Fruit fly (Drosophila melanogaster) whole organism, embryonic: Measurements from ENCODE around the gene Vm32E.

Experiments used
- ATbp ChIP-seq: fragments of 200-800 bp; sonication (Bioruptor generic); optimal IDR thresholded peaks from 2 replicates; lab custom pipeline; 2017; ENCODE audit warnings: missing biosample characterization, mild to moderate bottlenecking, missing genetic modification characterization, missing genetic modification reagents
- Adf1 ChIP-seq: fragments of 200-800 bp; sonication (Bioruptor generic); IDR thresholded peaks from 2 replicates; pipeline ENCODE4 v1.3.6; 2022; ENCODE audit warnings: missing biosample characterization, missing genetic modification characterization
- CG1024 ChIP-seq: fragments of 200-800 bp; sonication (Bioruptor generic); IDR thresholded peaks from 2 replicates; pipeline ENCODE4 v1.3.6; 2022; ENCODE audit warnings: missing biosample characterization, missing genetic modification characterization
- CG12942 ChIP-seq: fragments of 200-800 bp; sonication (Bioruptor generic); optimal IDR thresholded peaks from 3 replicates; lab custom pipeline; 2016; ENCODE audit warnings: missing biosample characterization, missing genetic modification characterization
- CG13424 ChIP-seq: fragments of 200-800 bp; sonication (Bioruptor generic); optimal IDR thresholded peaks from 2 replicates; lab custom pipeline; 2019; ENCODE audit warnings: missing biosample characterization, mild to moderate bottlenecking, missing genetic modification characterization, moderate library complexity
- CG13775 ChIP-seq: fragments of 200-800 bp; sonication (Bioruptor generic); optimal IDR thresholded peaks from 3 replicates; lab custom pipeline; 2017; ENCODE audit warnings: missing biosample characterization, mild to moderate bottlenecking, missing genetic modification characterization
- CG14860 ChIP-seq: fragments of 200-800 bp; sonication (Bioruptor generic); IDR thresholded peaks from 3 replicates; pipeline ENCODE4 v1.3.6; 2022; ENCODE audit warnings: missing biosample characterization, missing genetic modification characterization; ENCODE audit not compliant: partially characterized antibody
- CG1792 ChIP-seq: fragments of 200-800 bp; sonication (Bioruptor generic); optimal IDR thresholded peaks from 2 replicates; lab custom pipeline; 2016; ENCODE audit warnings: missing biosample characterization, missing genetic modification characterization
- CG18011 ChIP-seq: fragments of 200-800 bp; sonication (Bioruptor generic); optimal IDR thresholded peaks from 2 replicates; lab custom pipeline; 2017; ENCODE audit warnings: missing biosample characterization, missing genetic modification characterization, mild to moderate bottlenecking, moderate library complexity, missing genotype
- CG18262 ChIP-seq: fragments of 200-800 bp; optimal IDR thresholded peaks from 3 replicates; lab custom pipeline; 2019; ENCODE audit warnings: missing biosample characterization, mild to moderate bottlenecking, missing genetic modification characterization, moderate library complexity
- CG18619 ChIP-seq: fragments of 200-800 bp; sonication (Bioruptor generic); optimal IDR thresholded peaks from 3 replicates; lab custom pipeline; 2017; ENCODE audit warnings: missing biosample characterization, mild to moderate bottlenecking, missing genetic modification characterization
- CG2116 ChIP-seq: fragments of 200-800 bp; sonication (Bioruptor generic); optimal IDR thresholded peaks from 3 replicates; lab custom pipeline; 2018; ENCODE audit warnings: missing biosample characterization, mild to moderate bottlenecking, missing genetic modification characterization
- CG2129 ChIP-seq: fragments of 200-800 bp; sonication (Bioruptor generic); IDR thresholded peaks from 2 replicates; pipeline ENCODE4 v1.3.6; 2022; ENCODE audit warnings: missing biosample characterization, missing genetic modification characterization; ENCODE audit not compliant: partially characterized antibody
- CG5245 ChIP-seq: fragments of 200-800 bp; sonication (Bioruptor generic); optimal IDR thresholded peaks from 3 replicates; lab custom pipeline; 2016; ENCODE audit warnings: missing biosample characterization, missing genetic modification characterization
- CG7839 ChIP-seq: fragments of 200-800 bp; sonication (Bioruptor generic); optimal IDR thresholded peaks from 3 replicates; lab custom pipeline; 2018; ENCODE audit warnings: missing biosample characterization, mild to moderate bottlenecking, missing genetic modification characterization, moderate library complexity
- CG7987 ChIP-seq: fragments of 200-800 bp; sonication (Bioruptor generic); optimal IDR thresholded peaks from 2 replicates; lab custom pipeline; 2018; ENCODE audit warnings: missing biosample characterization, mild to moderate bottlenecking, missing genetic modification characterization, moderate library complexity
- Dad ChIP-seq: fragments of 200-800 bp; sonication (Bioruptor generic); optimal IDR thresholded peaks from 3 replicates; lab custom pipeline; 2016; ENCODE audit warnings: missing biosample characterization, missing genetic modification characterization
- Doc2 ChIP-seq: fragments of 200-800 bp; sonication (Bioruptor generic); IDR thresholded peaks from 2 replicates; pipeline ENCODE4 v1.3.6; 2022; ENCODE audit warnings: missing biosample characterization, missing genetic modification characterization
- Dp ChIP-seq: fragments of 200-800 bp; sonication (Bioruptor generic); optimal IDR thresholded peaks from 2 replicates; lab custom pipeline; 2018; ENCODE audit warnings: missing biosample characterization, mild to moderate bottlenecking, missing genetic modification characterization, moderate library complexity
- GATAe ChIP-seq: fragments of 200-800 bp; sonication (Bioruptor generic); conservative IDR thresholded peaks from 2 replicates; pipeline ENCODE4 v1.3.6; 2022; ENCODE audit warnings: missing biosample characterization, missing genetic modification characterization
- Gsc ChIP-seq: fragments of 200-800 bp; sonication (Bioruptor generic); IDR thresholded peaks from 2 replicates; pipeline ENCODE4 v1.3.6; 2022; ENCODE audit warnings: missing biosample characterization, missing genetic modification characterization
- H2.0 ChIP-seq: fragments of 200-800 bp; sonication (Bioruptor generic); IDR thresholded peaks from 2 replicates; pipeline ENCODE4 v1.3.6; 2022; ENCODE audit warnings: missing biosample characterization, missing genetic modification characterization
- HLHmδ ChIP-seq: fragments of 200-800 bp; sonication (Bioruptor generic); optimal IDR thresholded peaks from 2 replicates; lab custom pipeline; 2018; ENCODE audit warnings: missing biosample characterization, mild to moderate bottlenecking, missing genetic modification characterization, moderate library complexity
- Nf-YA ChIP-seq: fragments of 200-800 bp; sonication (Bioruptor generic); IDR thresholded peaks from 2 replicates; pipeline ENCODE4 v1.3.6; 2022; ENCODE audit warnings: missing biosample characterization, missing genetic modification characterization
- Nf-YB ChIP-seq: fragments of 200-800 bp; sonication (Bioruptor generic); optimal IDR thresholded peaks from 3 replicates; lab custom pipeline; 2019; ENCODE audit warnings: missing biosample characterization, mild to moderate bottlenecking, missing genetic modification characterization, moderate library complexity
- Nf-YC ChIP-seq: fragments of 200-800 bp; optimal IDR thresholded peaks from 3 replicates; lab custom pipeline; 2019; ENCODE audit warnings: missing biosample characterization, mild to moderate bottlenecking, missing genetic modification characterization, moderate library complexity
- Optix ChIP-seq: fragments of 200-800 bp; sonication (Bioruptor generic); IDR thresholded peaks from 3 replicates; pipeline ENCODE4 v1.3.6; 2022; ENCODE audit warnings: missing biosample characterization, missing genetic modification characterization
- Spps ChIP-seq: fragments of 200-800 bp; sonication (Bioruptor generic); optimal IDR thresholded peaks from 2 replicates; lab custom pipeline; 2018; ENCODE audit warnings: missing biosample characterization, mild to moderate bottlenecking, missing genetic modification characterization
- Ssrp ChIP-seq: fragments of 200-800 bp; sonication (Bioruptor generic); optimal IDR thresholded peaks from 2 replicates; lab custom pipeline; 2018; ENCODE audit warnings: missing biosample characterization, mild to moderate bottlenecking, missing genetic modification characterization, moderate library complexity
- ash1 ChIP-seq: fragments of 200-800 bp; sonication (Bioruptor generic); optimal IDR thresholded peaks from 2 replicates; lab custom pipeline; 2018; ENCODE audit warnings: missing biosample characterization, mild to moderate bottlenecking, missing genetic modification characterization
- caup ChIP-seq: fragments of 200-800 bp; sonication (Bioruptor generic); optimal IDR thresholded peaks from 3 replicates; lab custom pipeline; 2017; ENCODE audit warnings: missing biosample characterization, mild to moderate bottlenecking, missing genetic modification characterization, moderate library complexity; ENCODE audit not compliant: severe bottlenecking
- cwo ChIP-seq: fragments of 200-800 bp; sonication (Bioruptor generic); optimal IDR thresholded peaks from 3 replicates; lab custom pipeline; 2017; ENCODE audit warnings: missing biosample characterization, missing genetic modification characterization, mild to moderate bottlenecking, moderate library complexity, missing genetic modification reagents
- disco-r ChIP-seq: fragments of 200-800 bp; sonication (Bioruptor generic); optimal IDR thresholded peaks from 2 replicates; lab custom pipeline; 2016; ENCODE audit warnings: missing biosample characterization, missing genetic modification characterization
- dmrt11E ChIP-seq: fragments of 200-800 bp; sonication (Bioruptor generic); optimal IDR thresholded peaks from 3 replicates; lab custom pipeline; 2018; ENCODE audit warnings: missing biosample characterization, mild to moderate bottlenecking, missing genetic modification characterization, moderate library complexity
- en ChIP-seq: fragments of 200-800 bp; sonication (Bioruptor generic); optimal IDR thresholded peaks from 2 replicates; lab custom pipeline; 2016; ENCODE audit warnings: missing biosample characterization, missing genetic modification characterization
- exex ChIP-seq: fragments of 200-800 bp; sonication (Bioruptor generic); optimal IDR thresholded peaks from 4 replicates; lab custom pipeline; 2018; ENCODE audit warnings: missing biosample characterization, mild to moderate bottlenecking, missing genetic modification characterization, moderate library complexity
- fd102C ChIP-seq: fragments of 200-800 bp; sonication (Bioruptor generic); optimal IDR thresholded peaks from 2 replicates; lab custom pipeline; 2018; ENCODE audit warnings: missing biosample characterization, mild to moderate bottlenecking, missing genetic modification characterization, moderate library complexity
- fd96Cb ChIP-seq: fragments of 200-800 bp; sonication (Bioruptor generic); optimal IDR thresholded peaks from 2 replicates; lab custom pipeline; 2018; ENCODE audit warnings: missing biosample characterization, mild to moderate bottlenecking, missing genetic modification characterization, moderate library complexity
- gcm ChIP-seq: fragments of 200-800 bp; sonication (Bioruptor generic); optimal IDR thresholded peaks from 2 replicates; lab custom pipeline; 2019; ENCODE audit warnings: missing biosample characterization, mild to moderate bottlenecking, missing genetic modification characterization, moderate library complexity
- gfzf ChIP-seq: fragments of 200-800 bp; sonication (Bioruptor generic); optimal IDR thresholded peaks from 2 replicates; lab custom pipeline; 2016; ENCODE audit warnings: missing biosample characterization, mild to moderate bottlenecking, missing genetic modification characterization, moderate library complexity
- grau ChIP-seq: fragments of 200-800 bp; optimal IDR thresholded peaks from 3 replicates; lab custom pipeline; 2019; ENCODE audit warnings: missing biosample characterization, mild to moderate bottlenecking, missing genetic modification characterization, moderate library complexity
- h ChIP-seq: fragments of >200 bp; optimal IDR thresholded peaks from 2 replicates; lab custom pipeline; 2017
- inv ChIP-seq: fragments of 200-800 bp; sonication (Bioruptor generic); IDR thresholded peaks from 2 replicates; pipeline ENCODE4 v1.3.6; 2022; ENCODE audit warnings: missing biosample characterization, missing genetic modification characterization; ENCODE audit not compliant: partially characterized antibody
- jigr1 ChIP-seq: fragments of 200-800 bp; sonication (Bioruptor generic); IDR thresholded peaks from 3 replicates; pipeline ENCODE4 v1.3.6; 2022; ENCODE audit warnings: missing biosample characterization, missing genetic modification characterization
- ranshi ChIP-seq: fragments of 200-800 bp; sonication (Bioruptor generic); IDR thresholded peaks from 2 replicates; pipeline ENCODE4 v1.3.6; 2022; ENCODE audit warnings: missing biosample characterization, missing genetic modification characterization
- schlank ChIP-seq: fragments of 200-800 bp; sonication (Bioruptor generic); optimal IDR thresholded peaks from 2 replicates; lab custom pipeline; 2018; ENCODE audit warnings: missing biosample characterization, mild to moderate bottlenecking, missing genetic modification characterization
- sna ChIP-seq: fragments of 200-800 bp; sonication (Bioruptor generic); IDR thresholded peaks from 2 replicates; pipeline ENCODE4 v1.3.6; 2022; ENCODE audit warnings: missing biosample characterization, missing genetic modification characterization; ENCODE audit not compliant: partially characterized antibody
- sob ChIP-seq: fragments of 200-800 bp; sonication (Bioruptor generic); IDR thresholded peaks from 2 replicates; pipeline ENCODE4 v1.3.6; 2022; ENCODE audit warnings: missing biosample characterization, missing genetic modification characterization
- usp ChIP-seq: fragments of >200 bp; optimal IDR thresholded peaks from 2 replicates; lab custom pipeline; 2017; ENCODE audit warnings: missing biosample characterization, missing genetic modification characterization
- vnd ChIP-seq: fragments of 200-800 bp; sonication (Bioruptor generic); IDR thresholded peaks from 3 replicates; pipeline ENCODE4 v1.3.6; 2022; ENCODE audit warnings: missing biosample characterization, missing genetic modification characterization; ENCODE audit not compliant: partially characterized antibody

Vm32E gene

dm6 chr2L:11123499-11123898 is 48.0 kb downstream of the Vm32E start, which contains the start of the genes Csl4 and Nup160 (continued):
- TF ChIP-seq H2.0 (GFP tag; lab: Robert Waterston, UW) (peak; percentile 53; the same call in 1 of the 2 replicates), CG12942 (GFP tag; lab: Kevin White, UChicago) (peak; percentile 69), en (GFP tag; lab: Kevin White, UChicago) (peak; percentile 46), GATAe (GFP tag; lab: Robert Waterston, UW) (no peak), CG7987 (GFP tag; lab: Kevin White, UChicago) (peak; percentile 52), gcm (GFP tag; lab: Kevin White, UChicago) (no peak), Ssrp (tag; lab: Kevin White, UChicago) (peak; percentile 51), Dp (peak; percentile 38), disco-r (peak; percentile 55), Gsc (GFP tag; lab: Robert Waterston, UW) (no peak), sna (GFP tag; lab: Robert Waterston, UW) (no peak), CG7839 (no peak), sob (GFP tag; lab: Robert Waterston, UW) (peak; percentile 90), jigr1 (no peak), Doc2 (GFP tag; lab: Robert Waterston, UW) (no peak), fd96Cb (peak; percentile 44), CG1024 (GFP tag; lab: Robert Waterston, UW) (no peak), CG13424 (peak; percentile 77), Dad (GFP tag; lab: Kevin White, UChicago) (peak; percentile 79), Spps (peak; percentile 40), caup (GFP tag; lab: Kevin White, UChicago) (peak; percentile 74), Nf-YC (tag; lab: Kevin White, UChicago) (no peak), CG18619 (no peak), ranshi (peak; percentile 65; the same call in 1 of the 2 replicates), HLHmδ (GFP tag; lab: Kevin White, UChicago) (no peak), gfzf (GFP tag; lab: Kevin White, UChicago) (peak; percentile 81), CG14860 (no peak), Nf-YA (GFP tag; lab: Robert Waterston, UW) (peak; percentile 54; the same call in 1 of the 2 replicates), CG18262 (tag; lab: Kevin White, UChicago) (no peak), CG2129 (GFP tag; lab: Robert Waterston, UW) (no peak), cwo (GFP tag; lab: Kevin White, UChicago) (peak; percentile 41), schlank (tag; lab: Kevin White, UChicago) (no peak), Adf1 (peak; percentile 34), grau (tag; lab: Kevin White, UChicago) (peak; percentile 74), vnd (GFP tag; lab: Robert Waterston, UW) (no peak), Nf-YB (GFP tag; lab: Kevin White, UChicago) (no peak), CG18011 (GFP tag; lab: Kevin White, UChicago) (peak; percentile 65), fd102C (no peak), CG2116 (peak; percentile 74), ATbp (GFP tag; lab: Kevin White, UChicago) (no peak), CG13775 (GFP tag; lab: Kevin White, UChicago) (peak; percentile 79), CG1792 (peak; percentile 77), ash1 (GFP tag; lab: Kevin White, UChicago) (no peak), inv (GFP tag; lab: Robert Waterston, UW) (no peak), h (lab: Kevin White, UChicago) (no peak), exex (peak; percentile 19), Optix (0 out of 3 replicates have a peak, but pooled peaks have one; percentile 37), CG5245 (GFP tag; lab: Kevin White, UChicago) (peak; percentile 69), usp (no peak), dmrt11E (tag; lab: Kevin White, UChicago) (peak; percentile 64)
